Fruit fly (Drosophila melanogaster) whole organism, embryonic: ENCODE results near the gene CG15814.
A peak's percentile ranks its signal among the peaks of the same experiment; 100 is the strongest.

ENCODE experiments used
- Atf-2 ChIP-seq: fragments of 200-800 bp; sonication (Bioruptor generic); optimal IDR thresholded peaks from 2 replicates; lab custom pipeline; 2016; ENCODE audit warnings: missing biosample characterization, missing genetic modification characterization
- Atf3 ChIP-seq: fragments of 200-800 bp; sonication (Bioruptor generic); optimal IDR thresholded peaks from 3 replicates; lab custom pipeline; 2016; ENCODE audit warnings: missing biosample characterization, missing genetic modification characterization
- CG10147 ChIP-seq: fragments of 200-800 bp; sonication (Bioruptor generic); optimal IDR thresholded peaks from 2 replicates; lab custom pipeline; 2019; ENCODE audit warnings: missing biosample characterization, mild to moderate bottlenecking, missing genetic modification characterization, moderate library complexity
- CG11085 ChIP-seq: fragments of 200-800 bp; sonication (Bioruptor generic); IDR thresholded peaks from 2 replicates; pipeline ENCODE4 v1.3.6; 2022; ENCODE audit warnings: missing biosample characterization, missing genetic modification characterization
- CG11504 ChIP-seq: fragments of 200-800 bp; sonication (Bioruptor generic); optimal IDR thresholded peaks from 3 replicates; lab custom pipeline; 2019; ENCODE audit warnings: missing biosample characterization, mild to moderate bottlenecking, missing genetic modification characterization, moderate library complexity
- CG15479 ChIP-seq: fragments of 200-800 bp; sonication (Bioruptor generic); optimal IDR thresholded peaks from 3 replicates; lab custom pipeline; 2019; ENCODE audit warnings: missing biosample characterization, mild to moderate bottlenecking, missing genetic modification characterization, moderate library complexity
- CG15601 ChIP-seq: fragments of 200-800 bp; sonication (Bioruptor generic); optimal IDR thresholded peaks from 3 replicates; lab custom pipeline; 2019; ENCODE audit warnings: missing biosample characterization, mild to moderate bottlenecking, missing genetic modification characterization, moderate library complexity
- CG1603 ChIP-seq: fragments of 200-800 bp; sonication (Bioruptor generic); optimal IDR thresholded peaks from 2 replicates; lab custom pipeline; 2019; ENCODE audit warnings: missing biosample characterization, mild to moderate bottlenecking, missing genetic modification characterization, moderate library complexity
- CG17186 ChIP-seq: fragments of 200-800 bp; sonication (Bioruptor generic); optimal IDR thresholded peaks from 3 replicates; lab custom pipeline; 2017; ENCODE audit warnings: missing biosample characterization, missing genetic modification reagents, missing genetic modification characterization
- CG18011 ChIP-seq: fragments of 200-800 bp; sonication (Bioruptor generic); optimal IDR thresholded peaks from 2 replicates; lab custom pipeline; 2017; ENCODE audit warnings: missing biosample characterization, missing genetic modification characterization, mild to moderate bottlenecking, moderate library complexity, missing genotype
- CG3163 ChIP-seq: fragments of 200-800 bp; sonication (Bioruptor generic); optimal IDR thresholded peaks from 3 replicates; lab custom pipeline; 2016; ENCODE audit warnings: missing biosample characterization, missing genetic modification characterization
- CG34224 ChIP-seq: fragments of 200-800 bp; sonication (Bioruptor generic); IDR thresholded peaks from 3 replicates; pipeline ENCODE4 v1.3.6; 2022; ENCODE audit warnings: missing biosample characterization, missing genetic modification characterization; ENCODE audit not compliant: partially characterized antibody
- CG9797 ChIP-seq: fragments of 200-800 bp; sonication (Bioruptor generic); optimal IDR thresholded peaks from 3 replicates; lab custom pipeline; 2018; ENCODE audit warnings: missing biosample characterization, mild to moderate bottlenecking, missing genetic modification characterization
- CHES-1-like ChIP-seq: fragments of 200-800 bp; sonication (Bioruptor generic); optimal IDR thresholded peaks from 2 replicates; lab custom pipeline; 2016; ENCODE audit warnings: missing biosample characterization, missing genetic modification characterization
- Dll ChIP-seq: fragments of 200-800 bp; sonication (Bioruptor generic); IDR thresholded peaks from 4 replicates; pipeline ENCODE4 v1.3.6; 2022; ENCODE audit warnings: missing biosample characterization, missing genetic modification characterization; ENCODE audit not compliant: partially characterized antibody
- Elba2 ChIP-seq: fragments of 200-800 bp; sonication (Bioruptor generic); optimal IDR thresholded peaks from 3 replicates; lab custom pipeline; 2016; ENCODE audit warnings: missing biosample characterization, missing genetic modification characterization
- GATAe ChIP-seq: fragments of 200-800 bp; sonication (Bioruptor generic); conservative IDR thresholded peaks from 2 replicates; pipeline ENCODE4 v1.3.6; 2022; ENCODE audit warnings: missing biosample characterization, missing genetic modification characterization
- Rfx ChIP-seq: fragments of 200-800 bp; sonication (Bioruptor generic); IDR thresholded peaks from 2 replicates; pipeline ENCODE4 v1.3.6; 2022; ENCODE audit warnings: missing biosample characterization, missing genetic modification characterization
- Xrp1 ChIP-seq: fragments of 200-800 bp; sonication (Bioruptor generic); IDR thresholded peaks from 2 replicates; pipeline ENCODE4 v1.3.6; 2022; ENCODE audit warnings: missing biosample characterization, missing genetic modification characterization
- YL-1 ChIP-seq: fragments of 200-800 bp; sonication (Bioruptor generic); optimal IDR thresholded peaks from 3 replicates; lab custom pipeline; 2017; ENCODE audit warnings: missing biosample characterization, mild to moderate bottlenecking, missing genetic modification characterization
- ash1 ChIP-seq: fragments of 200-800 bp; sonication (Bioruptor generic); optimal IDR thresholded peaks from 2 replicates; lab custom pipeline; 2018; ENCODE audit warnings: missing biosample characterization, mild to moderate bottlenecking, missing genetic modification characterization
- ato ChIP-seq: fragments of 200-800 bp; sonication (Bioruptor generic); IDR thresholded peaks from 2 replicates; pipeline ENCODE4 v1.3.6; 2022; ENCODE audit warnings: missing biosample characterization, missing genetic modification characterization; ENCODE audit not compliant: partially characterized antibody
- bigmax ChIP-seq: fragments of 200-800 bp; sonication (Bioruptor generic); optimal IDR thresholded peaks from 2 replicates; lab custom pipeline; 2018; ENCODE audit warnings: missing biosample characterization, mild to moderate bottlenecking, missing genetic modification characterization
- cad ChIP-seq: fragments of >200 bp; optimal IDR thresholded peaks from 2 replicates; lab custom pipeline; 2017; ENCODE audit warnings: missing biosample characterization, missing genetic modification characterization
- cg ChIP-seq: fragments of 200-800 bp; sonication (Bioruptor generic); optimal IDR thresholded peaks from 3 replicates; lab custom pipeline; 2019; ENCODE audit warnings: missing biosample characterization, mild to moderate bottlenecking, missing genetic modification characterization, moderate library complexity
- chif ChIP-seq, 2 experiments: fragments of 200-800 bp; sonication (Bioruptor generic); optimal IDR thresholded peaks; 3 replicates each; lab custom pipeline; 2016; ENCODE audit warnings: missing biosample characterization in 2 of 2, missing genetic modification characterization in 2 of 2
- chinmo ChIP-seq: fragments of 200-800 bp; sonication (Bioruptor generic); IDR thresholded peaks from 4 replicates; pipeline ENCODE4 v1.3.6; 2022; ENCODE audit warnings: missing biosample characterization, missing genetic modification characterization; ENCODE audit not compliant: partially characterized antibody
- da ChIP-seq: fragments of 200-800 bp; sonication (Bioruptor generic); optimal IDR thresholded peaks from 2 replicates; lab custom pipeline; 2016; ENCODE audit warnings: missing biosample characterization, missing genetic modification characterization
- eve ChIP-seq, 2 experiments: fragments of >200 bp; optimal IDR thresholded peaks; 2 replicates each; lab custom pipeline; 2017; ENCODE audit warnings: missing biosample characterization in 2 of 2, missing genetic modification characterization in 2 of 2
- gce ChIP-seq: fragments of 200-800 bp; sonication (Bioruptor generic); IDR thresholded peaks from 3 replicates; pipeline ENCODE4 v1.3.6; 2022; ENCODE audit warnings: missing biosample characterization, missing genetic modification characterization
- ind ChIP-seq: fragments of 200-800 bp; sonication (Bioruptor generic); optimal IDR thresholded peaks from 3 replicates; lab custom pipeline; 2016; ENCODE audit warnings: missing biosample characterization, missing genetic modification characterization
- insv ChIP-seq, 2 experiments: fragments of 200-800 bp; sonication (Bioruptor generic); optimal IDR thresholded peaks; 3 replicates each; lab custom pipeline; 2016 to 2018; ENCODE audit warnings: missing biosample characterization in 2 of 2, missing genetic modification characterization in 2 of 2
- inv ChIP-seq: fragments of 200-800 bp; sonication (Bioruptor generic); IDR thresholded peaks from 2 replicates; pipeline ENCODE4 v1.3.6; 2022; ENCODE audit warnings: missing biosample characterization, missing genetic modification characterization; ENCODE audit not compliant: partially characterized antibody
- lab ChIP-seq: fragments of 200-800 bp; sonication (Bioruptor generic); optimal IDR thresholded peaks from 3 replicates; lab custom pipeline; 2017; ENCODE audit warnings: missing biosample characterization, missing genetic modification characterization, mild to moderate bottlenecking, moderate library complexity, missing genetic modification reagents
- nau ChIP-seq: fragments of 200-800 bp; sonication (Bioruptor generic); optimal IDR thresholded peaks from 3 replicates; lab custom pipeline; 2017; ENCODE audit warnings: missing biosample characterization, mild to moderate bottlenecking, missing genetic modification characterization, missing genetic modification reagents
- psq ChIP-seq: fragments of 200-800 bp; sonication (Bioruptor generic); optimal IDR thresholded peaks from 2 replicates; lab custom pipeline; 2017; ENCODE audit warnings: missing biosample characterization, missing genetic modification characterization
- pum ChIP-seq: fragments of 200-800 bp; sonication (Bioruptor generic); optimal IDR thresholded peaks from 2 replicates; lab custom pipeline; 2016; ENCODE audit warnings: missing biosample characterization, missing genetic modification characterization
- sens ChIP-seq: fragments of 200-800 bp; sonication (Bioruptor generic); peaks from one replicate; lab custom pipeline; 2016; ENCODE audit warnings: missing biosample characterization, missing genetic modification characterization
- slp2 ChIP-seq: fragments of 200-800 bp; sonication (Bioruptor generic); optimal IDR thresholded peaks from 2 replicates; lab custom pipeline; 2016; ENCODE audit warnings: missing biosample characterization, missing genetic modification characterization
- stwl ChIP-seq: fragments of 200-800 bp; sonication (Bioruptor generic); optimal IDR thresholded peaks from 3 replicates; lab custom pipeline; 2018; ENCODE audit warnings: missing biosample characterization, mild to moderate bottlenecking, missing genetic modification characterization, moderate library complexity
- vnd ChIP-seq: fragments of 200-800 bp; sonication (Bioruptor generic); IDR thresholded peaks from 3 replicates; pipeline ENCODE4 v1.3.6; 2022; ENCODE audit warnings: missing biosample characterization, missing genetic modification characterization; ENCODE audit not compliant: partially characterized antibody
- zfh2 ChIP-seq: fragments of 200-800 bp; sonication (Bioruptor generic); optimal IDR thresholded peaks from 2 replicates; lab custom pipeline; 2016; ENCODE audit warnings: missing biosample characterization, missing genetic modification characterization

CG15814 gene

dm6 chrX:17886449-17887207 is 36.5 kb upstream of the CG15814 start (continued):
- TF ChIP-seq sens (peak; percentile 55), psq (GFP tag; lab: Kevin White, UChicago) (peak; percentile 72), CG15601 (peak; percentile 21), CG11504 (peak; percentile 23), Atf3 (GFP tag; lab: Kevin White, UChicago) (no peak), CG17186 (GFP tag; lab: Kevin White, UChicago) (peak; percentile 96), cg (peak; percentile 91), slp2 (GFP tag; lab: Kevin White, UChicago) (no peak), ato (GFP tag; lab: Robert Waterston, UW) (no peak), YL-1 (GFP tag; lab: Kevin White, UChicago) (peak; percentile 47), CG3163 (GFP tag; lab: Kevin White, UChicago) (peak; percentile 91), CG1603 (no peak), Xrp1 (GFP tag; lab: Robert Waterston, UW) (no peak), inv (GFP tag; lab: Robert Waterston, UW) (no peak), chif (GFP tag; optimal IDR thresholded peaks at IDR 0.05; lab: Kevin White, UChicago) (no peak), CHES-1-like (GFP tag; lab: Kevin White, UChicago) (no peak), CG10147 (GFP tag; lab: Kevin White, UChicago) (no peak)
- TF ChIP-seq, all 482 proteins: peak for 38

- no peak for TF ChIP-seq pum (GFP tag; lab: Kevin White, UChicago)
- TF ChIP-seq Rfx: no peak
- peak; percentile 78 to 96 for TF ChIP-seq insv (GFP tag; optimal IDR thresholded peaks at IDR 0.05; lab: Kevin White, UChicago)
- no peak for TF ChIP-seq da (GFP tag; lab: Kevin White, UChicago)
- no peak for TF ChIP-seq gce (GFP tag; lab: Robert Waterston, UW)
- peak; percentile 48 for TF ChIP-seq Elba2 (GFP tag; lab: Kevin White, UChicago)
- TF ChIP-seq cad (GFP tag; lab: Kevin White, UChicago): peak; percentile 29
- no peak for TF ChIP-seq ind (GFP tag; lab: Kevin White, UChicago)
- TF ChIP-seq inv (GFP tag; lab: Robert Waterston, UW): no peak
- peak; percentile 95 for TF ChIP-seq bigmax (GFP tag; lab: Kevin White, UChicago)
- no peak for TF ChIP-seq nau (GFP tag; lab: Kevin White, UChicago)
- no peak for TF ChIP-seq Dll (GFP tag; lab: Robert Waterston, UW)
- TF ChIP-seq CG17186 (GFP tag; lab: Kevin White, UChicago): peak; percentile 98
- peak in 1 of 2 experiments; percentile 70 for TF ChIP-seq eve (GFP tag; optimal IDR thresholded peaks at IDR 0.05; lab: Kevin White, UChicago)
- TF ChIP-seq, all 482 proteins: peak for 6
These were observed 35.9 kb upstream of the CG15814 start for dm6 chrX:17886107-17886448.

DNA sequence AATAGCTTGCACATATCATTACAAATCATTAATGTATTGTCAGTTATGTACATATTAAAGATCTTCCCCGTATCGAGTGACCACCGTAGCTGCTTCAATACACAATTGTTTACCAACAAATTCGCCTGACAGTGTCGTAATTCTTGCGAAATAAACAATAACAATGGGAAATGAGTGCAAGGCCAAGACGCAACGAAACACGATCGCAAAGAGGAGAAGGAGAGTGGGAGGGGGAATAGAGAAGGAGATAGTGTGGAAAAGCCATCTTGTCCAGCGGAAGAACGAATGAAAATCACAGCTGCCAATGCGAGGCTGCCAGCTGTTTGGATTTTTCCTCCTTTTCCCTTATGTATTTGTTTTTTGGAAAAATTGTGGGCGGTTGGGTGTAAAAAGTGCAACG is 35.2 kb upstream of the CG15814 start:
- TF ChIP-seq Atf-2 (GFP tag; lab: Kevin White, UChicago) (no peak), lab (GFP tag; lab: Kevin White, UChicago) (no peak), CG34224 (GFP tag; lab: Robert Waterston, UW) (no peak), da (GFP tag; lab: Kevin White, UChicago) (no peak), chinmo (GFP tag; lab: Robert Waterston, UW) (0 out of 4 replicates have a peak, but pooled peaks have one; percentile 62), cg (no peak), CG9797 (GFP tag; lab: Kevin White, UChicago) (no peak), CG15479 (GFP tag; lab: Kevin White, UChicago) (peak; percentile 30), CG18011 (GFP tag; lab: Kevin White, UChicago) (no peak), stwl (peak; percentile 20), zfh2 (GFP tag; lab: Kevin White, UChicago) (no peak), ash1 (no peak), GATAe (GFP tag; lab: Robert Waterston, UW) (no peak), CG11085 (GFP tag; lab: Robert Waterston, UW) (no peak), sens (peak; percentile 55), vnd (GFP tag; lab: Robert Waterston, UW) (no peak)
